Worm (Caenorhabditis elegans) whole organism, L2 larva: ENCODE measurements around the gene C51E3.6.

Experiments used
- aly-2 ChIP-seq: fragments of 150-350 bp; optimal IDR thresholded peaks from 2 replicates; lab custom pipeline; 2014; ENCODE audit warnings: missing biosample characterization, missing genetic modification characterization
- lin-13 ChIP-seq: fragments of 150-350 bp; optimal IDR thresholded peaks from 2 replicates; lab custom pipeline; 2014; ENCODE audit warnings: missing biosample characterization, missing genetic modification reagents, missing genetic modification characterization
- mab-5 ChIP-seq: fragments of 150-350 bp; optimal IDR thresholded peaks from 2 replicates; lab custom pipeline; 2014; ENCODE audit warnings: missing biosample characterization, missing genetic modification characterization
- nhr-10 ChIP-seq: sonication (generic microtip); optimal IDR thresholded peaks from 2 replicates; lab custom pipeline; 2017; ENCODE audit warnings: missing biosample characterization, missing genetic modification characterization
- unc-62 ChIP-seq: fragments of 150-350 bp; optimal IDR thresholded peaks from 2 replicates; lab custom pipeline; 2014; ENCODE audit warnings: missing biosample characterization, missing genetic modification reagents, missing genetic modification characterization

ce11 chrV:10133277-10133676, 33.0 kb downstream of the C51E3.6 start:
- no peak for TF ChIP-seq lin-13 (GFP tag; lab: Kevin White, UChicago)
- TF ChIP-seq mab-5 (tag; lab: Kevin White, UChicago): no peak
- no peak for TF ChIP-seq aly-2 (tag; lab: Kevin White, UChicago)
- TF ChIP-seq unc-62 (GFP tag; lab: Kevin White, UChicago): no peak
- no peak for TF ChIP-seq nhr-10 (tag; lab: Kevin White, UChicago)
